Worm (Caenorhabditis elegans) whole organism, young adult: ENCODE results near the gene C24H12.1.

Experiments
- F57A8.1 ChIP-seq: fragments of 200-800 bp; sonication (Bioruptor generic); optimal IDR thresholded peaks from 2 replicates; lab custom pipeline; 2018; ENCODE audit warnings: mild to moderate bottlenecking, missing genetic modification characterization, moderate library complexity, missing compliant biosample characterization
- ceh-27 ChIP-seq: fragments of 200-800 bp; sonication (Bioruptor generic); optimal IDR thresholded peaks from 2 replicates; lab custom pipeline; 2018; ENCODE audit warnings: mild to moderate bottlenecking, missing genetic modification characterization, moderate library complexity, missing compliant biosample characterization
- dpl-1 ChIP-seq: fragments of 150-350 bp; optimal IDR thresholded peaks from 2 replicates; lab custom pipeline; 2014; ENCODE audit warnings: missing biosample characterization, missing genetic modification reagents, missing genetic modification characterization
- efl-1 ChIP-seq: fragments of 150-350 bp; optimal IDR thresholded peaks from 2 replicates; lab custom pipeline; 2014; ENCODE audit warnings: missing biosample characterization, missing genetic modification reagents, missing genetic modification characterization
- egrh-3 ChIP-seq: fragments of 200-800 bp; sonication (Bioruptor generic); IDR thresholded peaks from 2 replicates; pipeline ENCODE4 v1.3.6; 2022; ENCODE audit warnings: missing genetic modification reagents, missing genetic modification characterization, missing compliant biosample characterization
- nhr-179 ChIP-seq: sonication (generic microtip); optimal IDR thresholded peaks from 2 replicates; lab custom pipeline; 2016; ENCODE audit warnings: mild to moderate bottlenecking, missing genetic modification characterization, missing compliant biosample characterization
- nhr-80 ChIP-seq: sonication (generic microtip); optimal IDR thresholded peaks from 2 replicates; lab custom pipeline; 2016; ENCODE audit warnings: missing genetic modification characterization, missing compliant biosample characterization
- pha-4 ChIP-seq: fragments of 150-350 bp; sonication (generic microtip); optimal IDR thresholded peaks from 2 replicates; lab custom pipeline; 2014; ENCODE audit warnings: missing biosample characterization, missing genetic modification reagents, missing genetic modification characterization
- sdz-38 ChIP-seq: sonication (generic microtip); optimal IDR thresholded peaks from 2 replicates; lab custom pipeline; 2016; ENCODE audit warnings: missing genotype, missing genetic modification characterization, missing compliant biosample characterization
- sea-2 ChIP-seq: fragments of 200-800 bp; sonication (Bioruptor generic); IDR thresholded peaks from 2 replicates; pipeline ENCODE4 v1.3.6; 2022; ENCODE audit warnings: missing genetic modification characterization, missing compliant biosample characterization
- tlf-1 ChIP-seq: fragments of 200-800 bp; sonication (Bioruptor generic); optimal IDR thresholded peaks from 2 replicates; lab custom pipeline; 2018; ENCODE audit warnings: mild to moderate bottlenecking, missing genetic modification characterization, missing compliant biosample characterization

DNA sequence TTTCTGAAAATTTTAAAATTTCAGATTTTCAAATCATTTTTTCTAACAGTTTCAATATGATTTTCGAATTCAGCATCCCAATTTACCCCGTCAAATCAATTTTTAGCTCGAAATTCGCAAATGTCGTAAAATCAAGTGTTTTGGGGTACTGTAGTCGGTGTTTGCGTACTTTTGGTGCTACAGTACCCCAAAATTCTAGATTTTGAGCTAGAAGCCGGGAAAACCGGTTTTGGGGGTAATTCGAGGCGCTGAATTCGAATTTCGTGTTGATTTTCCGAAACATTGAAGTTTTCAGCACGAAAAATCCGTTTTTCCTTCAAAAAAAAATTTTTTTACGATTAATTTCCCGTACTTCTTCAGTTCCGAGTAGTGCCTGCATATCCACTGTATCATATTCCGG, 15.2 kb downstream of the C24H12.1 start:
- TF ChIP-seq dpl-1 (GFP tag; lab: Kevin White, UChicago) (no peak), nhr-179 (tag; lab: Kevin White, UChicago) (no peak), efl-1 (GFP tag; lab: Kevin White, UChicago) (no peak), egrh-3 (no peak), sea-2 (GFP tag; lab: Robert Waterston, UW) (no peak), tlf-1 (GFP tag; lab: Kevin White, UChicago) (no peak), ceh-27 (GFP tag; lab: Kevin White, UChicago) (no peak), sdz-38 (tag; lab: Kevin White, UChicago) (no peak), F57A8.1 (GFP tag; lab: Kevin White, UChicago) (no peak), pha-4 (no peak), nhr-80 (tag; lab: Kevin White, UChicago) (no peak)
